Worm (Caenorhabditis elegans) whole organism, early embryonic: Measurements from ENCODE around the gene C28D4.18.

Experiments
- ama-1 ChIP-seq: fragments of 150-350 bp; optimal IDR thresholded peaks from 2 replicates; lab custom pipeline; 2014
- hmbx-1 ChIP-seq: sonication (generic microtip); optimal IDR thresholded peaks from 2 replicates; lab custom pipeline; 2016; ENCODE audit warnings: mild to moderate bottlenecking, missing genetic modification characterization, missing compliant biosample characterization
- hnd-1 ChIP-seq: sonication (generic microtip); optimal IDR thresholded peaks from 2 replicates; lab custom pipeline; 2016; ENCODE audit warnings: missing genetic modification characterization, missing compliant biosample characterization
- pes-1 ChIP-seq: fragments of 200-800 bp; sonication (Bioruptor generic); IDR thresholded peaks from 2 replicates; pipeline ENCODE4 v1.3.6; 2022; ENCODE audit warnings: missing genetic modification reagents, missing genetic modification characterization, missing compliant biosample characterization

- TF ChIP-seq ama-1 (lab: Kevin White, UChicago) (no peak), pes-1 (no peak), hnd-1 (tag; lab: Kevin White, UChicago) (no peak), hmbx-1 (no peak)
Observed at ce11 chrIV:9709887-9710286, 15.2 kb upstream of the C28D4.18 start, which contains the start of gene nhr-38.
